Worm (Caenorhabditis elegans): ENCODE results near the gene H40L08.9.

DNA sequence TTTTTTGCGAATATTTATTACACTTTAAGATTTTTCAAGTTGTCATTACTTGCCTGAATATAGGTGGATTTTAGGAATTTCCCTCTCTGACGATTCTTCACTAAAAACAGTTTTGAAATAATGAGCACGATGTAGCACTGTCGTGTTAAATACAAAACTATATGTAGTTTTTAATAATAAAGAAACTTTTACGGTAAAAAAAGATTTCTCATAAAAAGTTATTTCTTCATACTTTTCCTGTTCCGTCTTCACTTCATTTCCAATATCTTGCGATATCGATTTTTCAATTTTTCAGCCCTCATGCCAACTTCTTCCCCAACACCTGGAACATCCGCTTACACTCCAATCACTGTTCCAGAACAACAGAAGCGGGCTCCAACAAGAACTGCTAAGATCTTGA is 23.9 kb downstream of the H40L08.9 start, which contains the start of gene H03G16.6:
- no peak for TF ChIP-seq tbx-2 (tag; optimal IDR thresholded peaks at IDR 0.05)
- no peak for TF ChIP-seq Y22D7AL.16 (tag; optimal IDR thresholded peaks at IDR 0.05)
- TF ChIP-seq hlh-15 (tag; optimal IDR thresholded peaks at IDR 0.05): no peak
- TF ChIP-seq eyg-1 (tag; optimal IDR thresholded peaks at IDR 0.05): no peak
- TF ChIP-seq ceh-30 (tag; optimal IDR thresholded peaks at IDR 0.05): no peak
- no peak for TF ChIP-seq ceh-45 (GFP tag; IDR thresholded peaks at IDR 0.05)

All from whole organism, late embryonic.